Worm (Caenorhabditis elegans): ENCODE measurements around the gene pigg-1.

DNA sequence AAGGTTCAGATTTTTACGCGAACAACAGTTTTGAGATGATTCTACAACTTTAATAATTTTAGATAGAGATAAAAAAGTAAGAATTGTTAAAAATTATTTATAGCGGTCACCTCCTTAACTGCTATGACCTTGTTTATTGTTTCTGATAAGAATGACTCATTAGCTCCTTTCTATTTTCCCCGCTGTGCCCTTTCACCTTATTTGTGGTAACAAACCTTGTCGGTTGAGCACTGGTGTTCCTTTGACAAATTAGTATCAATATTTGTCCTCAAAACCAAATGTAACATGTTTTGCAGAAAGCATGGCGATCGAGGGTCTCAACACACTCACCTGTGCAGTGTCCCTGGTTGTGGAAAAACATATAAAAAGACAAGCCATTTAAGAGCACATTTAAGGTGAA is 26.5 kb upstream of the pigg-1 start:
- no peak for TF ChIP-seq set-16 (GFP tag; IDR thresholded peaks at IDR 0.05)
- TF ChIP-seq tra-1 (GFP tag; IDR thresholded peaks at IDR 0.05), result no peak
- TF ChIP-seq unc-62 (GFP tag; optimal IDR thresholded peaks at IDR 0.05 in 1 of 2), result peak in 1 of 2 experiments; percentile 78
- TF ChIP-seq unc-62 (tag; optimal IDR thresholded peaks at IDR 0.05), result no peak
- no peak for TF ChIP-seq unc-39 (tag; optimal IDR thresholded peaks at IDR 0.05)
- TF ChIP-seq dmd-8 (GFP tag; IDR thresholded peaks at IDR 0.05), result no peak
- TF ChIP-seq nhr-11 (tag; optimal IDR thresholded peaks at IDR 0.05), result no peak
- TF ChIP-seq dmd-6 (GFP tag; IDR thresholded peaks at IDR 0.05), result no peak
- no peak for TF ChIP-seq snpc-4 (tag; optimal IDR thresholded peaks at IDR 0.05)

All from whole organism, L4 larva.